Worm (Caenorhabditis elegans) whole organism, L4 larva: ENCODE measurements around the gene nhr-172.

Experiments used
- F26F4.8 ChIP-seq: fragments of 200-800 bp; sonication (Bioruptor generic); conservative IDR thresholded peaks from 2 replicates; pipeline ENCODE4 v1.3.6; 2022; ENCODE audit warnings: missing genetic modification characterization, missing compliant biosample characterization
- T20F7.1 ChIP-seq: fragments of 200-800 bp; sonication (Bioruptor generic); optimal IDR thresholded peaks from 2 replicates; lab custom pipeline; 2018; ENCODE audit warnings: mild to moderate bottlenecking, missing genetic modification characterization, missing compliant biosample characterization
- ZK337.2 ChIP-seq: fragments of 200-800 bp; sonication (Bioruptor generic); IDR thresholded peaks from 2 replicates; pipeline ENCODE4 v1.3.6; 2022; ENCODE audit warnings: missing genetic modification reagents, missing genetic modification characterization, missing compliant biosample characterization
- ZK546.5 ChIP-seq, 2 experiments: sonication (generic microtip); optimal IDR thresholded peaks; 2 replicates each; lab custom pipeline; 2017; ENCODE audit warnings: missing biosample characterization in 2 of 2, missing genetic modification characterization in 2 of 2
- attf-4 ChIP-seq: sonication (generic microtip); optimal IDR thresholded peaks from 3 replicates; lab custom pipeline; 2017; ENCODE audit warnings: missing biosample characterization, missing genetic modification characterization
- ceh-20 ChIP-seq: fragments of 200-800 bp; sonication (Bioruptor generic); IDR thresholded peaks from 2 replicates; pipeline ENCODE4 v1.3.6; 2022; ENCODE audit warnings: missing genetic modification reagents, missing genetic modification characterization, missing compliant biosample characterization
- ceh-28 ChIP-seq: fragments of 150-350 bp; optimal IDR thresholded peaks from 2 replicates; lab custom pipeline; 2014; ENCODE audit warnings: missing biosample characterization, missing genetic modification reagents, missing genetic modification characterization
- ceh-44 ChIP-seq: fragments of 200-800 bp; sonication (Bioruptor generic); IDR thresholded peaks from 2 replicates; pipeline ENCODE4 v1.3.6; 2022; ENCODE audit warnings: missing genetic modification reagents, missing genetic modification characterization, missing compliant biosample characterization
- ceh-62 ChIP-seq: sonication (generic microtip); optimal IDR thresholded peaks from 2 replicates; lab custom pipeline; 2017; ENCODE audit warnings: missing biosample characterization, missing genetic modification characterization
- daf-19 ChIP-seq: fragments of 200-800 bp; sonication (Bioruptor generic); conservative IDR thresholded peaks from 2 replicates; pipeline ENCODE4 v1.3.6; 2022; ENCODE audit warnings: missing genetic modification characterization, missing compliant biosample characterization
- dmd-8 ChIP-seq: fragments of 200-800 bp; sonication (Bioruptor generic); IDR thresholded peaks from 2 replicates; pipeline ENCODE4 v1.3.6; 2022; ENCODE audit warnings: missing genetic modification characterization, missing compliant biosample characterization
- dmd-9 ChIP-seq: fragments of 200-800 bp; sonication (Bioruptor generic); IDR thresholded peaks from 2 replicates; pipeline ENCODE4 v1.3.6; 2022; ENCODE audit warnings: missing genetic modification reagents, missing genetic modification characterization, missing compliant biosample characterization
- dpl-1 ChIP-seq: fragments of 150-350 bp; optimal IDR thresholded peaks from 2 replicates; lab custom pipeline; 2014; ENCODE audit warnings: missing biosample characterization, missing genetic modification reagents, missing genetic modification characterization
- duxl-1 ChIP-seq: sonication (generic microtip); optimal IDR thresholded peaks from 2 replicates; lab custom pipeline; 2016; ENCODE audit warnings: mild to moderate bottlenecking, missing genetic modification characterization, moderate library complexity, missing compliant biosample characterization; ENCODE audit not compliant: poor library complexity
- egl-43 ChIP-seq: fragments of 200-800 bp; sonication (Bioruptor generic); IDR thresholded peaks from 2 replicates; pipeline ENCODE4 v1.3.6; 2022; ENCODE audit warnings: missing genetic modification reagents, missing genetic modification characterization, missing compliant biosample characterization
- hlh-11 ChIP-seq: fragments of 200-800 bp; sonication (Bioruptor generic); optimal IDR thresholded peaks from 2 replicates; lab custom pipeline; 2018; ENCODE audit warnings: mild to moderate bottlenecking, missing genetic modification characterization, missing compliant biosample characterization
- hlh-30 ChIP-seq: sonication (generic microtip); optimal IDR thresholded peaks from 2 replicates; lab custom pipeline; 2017; ENCODE audit warnings: antibody characterized with exemption, mild to moderate bottlenecking, missing genetic modification characterization, missing compliant biosample characterization; ENCODE audit not compliant: insufficient read depth
- hmg-1.1 ChIP-seq: fragments of 200-800 bp; sonication (Bioruptor generic); IDR thresholded peaks from 2 replicates; pipeline ENCODE4 v1.3.6; 2022; ENCODE audit warnings: missing genetic modification reagents, missing genetic modification characterization, missing compliant biosample characterization
- lin-38 ChIP-seq: fragments of 200-800 bp; sonication (Bioruptor generic); IDR thresholded peaks from 2 replicates; pipeline ENCODE4 v1.3.6; 2022; ENCODE audit warnings: missing genetic modification reagents, missing genetic modification characterization, missing compliant biosample characterization
- lin-39 ChIP-seq: fragments of 150-350 bp; optimal IDR thresholded peaks from 2 replicates; lab custom pipeline; 2014; ENCODE audit warnings: missing biosample characterization, missing genetic modification reagents, missing genetic modification characterization
- lir-3 ChIP-seq: sonication (generic microtip); optimal IDR thresholded peaks from 2 replicates; lab custom pipeline; 2016; ENCODE audit warnings: mild to moderate bottlenecking, missing genetic modification characterization, missing compliant biosample characterization
- madf-9 ChIP-seq: fragments of 200-800 bp; sonication (Bioruptor generic); conservative IDR thresholded peaks from 2 replicates; pipeline ENCODE4 v1.3.6; 2022; ENCODE audit warnings: missing genetic modification reagents, missing genetic modification characterization, missing compliant biosample characterization
- mdl-1 ChIP-seq, 2 experiments: fragments of 150-350 bp in 1 of 2; sonication (generic microtip) in 1 of 2; optimal IDR thresholded peaks; 2 replicates each; lab custom pipeline; 2014 to 2017; ENCODE audit warnings: missing biosample characterization in 2 of 2, missing genetic modification characterization in 2 of 2
- mes-2 ChIP-seq: sonication (generic microtip); optimal IDR thresholded peaks from 2 replicates; lab custom pipeline; 2016; ENCODE audit warnings: missing genotype, mild to moderate bottlenecking, missing genetic modification characterization, missing compliant biosample characterization; ENCODE audit not compliant: poor library complexity, severe bottlenecking
- mxl-3 ChIP-seq: fragments of 200-800 bp; sonication (Bioruptor generic); optimal IDR thresholded peaks from 2 replicates; lab custom pipeline; 2018; ENCODE audit warnings: mild to moderate bottlenecking, missing genetic modification characterization, missing compliant biosample characterization
- nhr-102 ChIP-seq: sonication (generic microtip); optimal IDR thresholded peaks from 2 replicates; lab custom pipeline; 2016; ENCODE audit warnings: mild to moderate bottlenecking, missing genetic modification characterization, moderate library complexity, missing compliant biosample characterization
- nhr-11 ChIP-seq: fragments of 150-350 bp; optimal IDR thresholded peaks from 2 replicates; lab custom pipeline; 2014; ENCODE audit warnings: missing biosample characterization, missing genetic modification characterization
- nhr-28 ChIP-seq: fragments of 150-350 bp; optimal IDR thresholded peaks from 2 replicates; lab custom pipeline; 2014; ENCODE audit warnings: missing biosample characterization, missing genetic modification characterization
- nhr-42 ChIP-seq: fragments of 200-800 bp; sonication (Bioruptor generic); IDR thresholded peaks from 2 replicates; pipeline ENCODE4 v1.3.6; 2022; ENCODE audit warnings: missing genetic modification characterization, missing compliant biosample characterization
- nhr-6 ChIP-seq: fragments of 150-350 bp; optimal IDR thresholded peaks from 2 replicates; lab custom pipeline; 2014; ENCODE audit warnings: missing biosample characterization, missing genetic modification characterization
- nhr-77 ChIP-seq: fragments of 150-350 bp; optimal IDR thresholded peaks from 2 replicates; lab custom pipeline; 2014; ENCODE audit warnings: missing biosample characterization, missing genetic modification characterization
- pha-4 ChIP-seq, 2 experiments: fragments of 150-350 bp in 1 of 2; fragments of 200-800 bp in 1 of 2; sonication (Bioruptor generic) in 1 of 2; IDR thresholded peaks in 1 of 2; optimal IDR thresholded peaks in 1 of 2; 2 replicates each; pipeline versions ENCODE4 v1.3.6 to Lab custom; 2014 to 2022; ENCODE audit warnings: missing genetic modification characterization in 2 of 2, missing genetic modification reagents in 2 of 2, missing biosample characterization in 1 of 2, missing compliant biosample characterization in 1 of 2
- php-3 ChIP-seq: fragments of 200-800 bp; sonication (Bioruptor generic); IDR thresholded peaks from 2 replicates; pipeline ENCODE4 v1.3.6; 2022; ENCODE audit warnings: missing genetic modification reagents, missing genetic modification characterization, missing compliant biosample characterization
- rbr-2 ChIP-seq: sonication (generic microtip); optimal IDR thresholded peaks from 2 replicates; lab custom pipeline; 2016; ENCODE audit warnings: missing genotype, missing genetic modification characterization, missing compliant biosample characterization
- saeg-2 ChIP-seq: fragments of 200-800 bp; sonication (Bioruptor generic); IDR thresholded peaks from 2 replicates; pipeline ENCODE4 v1.3.6; 2022; ENCODE audit warnings: missing genetic modification reagents, missing genetic modification characterization, missing compliant biosample characterization
- sdz-12 ChIP-seq: fragments of 200-800 bp; sonication (Bioruptor generic); optimal IDR thresholded peaks from 2 replicates; lab custom pipeline; 2018; ENCODE audit warnings: mild to moderate bottlenecking, missing genetic modification characterization, missing compliant biosample characterization
- set-16 ChIP-seq: fragments of 200-800 bp; sonication (Bioruptor generic); IDR thresholded peaks from 2 replicates; pipeline ENCODE4 v1.3.6; 2022; ENCODE audit warnings: missing genetic modification reagents, missing genetic modification characterization, missing compliant biosample characterization
- snpc-4 ChIP-seq: fragments of 150-350 bp; optimal IDR thresholded peaks from 2 replicates; lab custom pipeline; 2014; ENCODE audit warnings: missing biosample characterization, missing genetic modification characterization
- tag-97 ChIP-seq: fragments of 200-800 bp; sonication (Bioruptor generic); IDR thresholded peaks from 2 replicates; pipeline ENCODE4 v1.3.6; 2022; ENCODE audit warnings: missing genetic modification characterization, missing compliant biosample characterization
- unc-130 ChIP-seq: sonication (generic microtip); optimal IDR thresholded peaks from 2 replicates; lab custom pipeline; 2016; ENCODE audit warnings: missing genetic modification reagents, missing genetic modification characterization, missing compliant biosample characterization
- unc-39 ChIP-seq: sonication (generic microtip); optimal IDR thresholded peaks from 2 replicates; lab custom pipeline; 2017; ENCODE audit warnings: missing biosample characterization, missing genetic modification characterization
- unc-62 ChIP-seq, 3 experiments: fragments of 150-350 bp in 1 of 3; sonication (generic microtip); optimal IDR thresholded peaks in 2 of 3; peaks in 1 of 3; 1 replicate in 1 of 3; 2 replicates in 2 of 3; lab custom pipeline; 2014 to 2017; ENCODE audit warnings: missing biosample characterization in 3 of 3, missing genetic modification characterization in 3 of 3, missing genetic modification reagents in 3 of 3, missing genotype in 1 of 3
- zip-11 ChIP-seq: fragments of 200-800 bp; sonication (Bioruptor generic); IDR thresholded peaks from 2 replicates; pipeline ENCODE4 v1.3.6; 2022; ENCODE audit warnings: missing genetic modification characterization, missing compliant biosample characterization
- zip-2 ChIP-seq: fragments of 150-350 bp; optimal IDR thresholded peaks from 2 replicates; lab custom pipeline; 2014; ENCODE audit warnings: missing biosample characterization, missing genetic modification characterization

nhr-172 gene

ce11 chrV:7508566-7509044, at the start of gene nhr-172, which contains the start of gene str-31:
Gene nhr-172 (plus strand): TSS chrV:7508994.
Gene str-31 (minus strand): TSS chrV:7508666.
- no peak for TF ChIP-seq lin-39 (tag; lab: Kevin White, UChicago)

ce11 chrV:7460898-7461297, 47.9 kb upstream of the nhr-172 start, which contains the start of gene srh-92:
Gene srh-92 (minus strand): TSS chrV:7460998.
- no peak for TF ChIP-seq dmd-9
- no peak for TF ChIP-seq saeg-2 (GFP tag; lab: Robert Waterston, UW)
- no peak for TF ChIP-seq ceh-20 (GFP tag; lab: Robert Waterston, UW)
- no peak for TF ChIP-seq ceh-62 (tag; lab: Kevin White, UChicago)
- TF ChIP-seq duxl-1 (tag; lab: Kevin White, UChicago), result no peak
- TF ChIP-seq tag-97, result no peak
- no peak for TF ChIP-seq egl-43

ce11 chrV:7464696-7465095, 44.1 kb upstream of the nhr-172 start, which contains the start of gene srh-89:
Gene srh-89 (minus strand): TSS chrV:7464796.
- no peak for TF ChIP-seq hmg-1.1
- TF ChIP-seq T20F7.1 (GFP tag; lab: Kevin White, UChicago), result no peak
- TF ChIP-seq dmd-8, result no peak
- no peak for TF ChIP-seq zip-2 (tag; lab: Kevin White, UChicago)
- no peak for TF ChIP-seq set-16 (GFP tag; lab: Robert Waterston, UW)
- TF ChIP-seq lir-3, result no peak
- TF ChIP-seq daf-19 (GFP tag; lab: Robert Waterston, UW), result no peak
- no peak for TF ChIP-seq nhr-11 (tag; lab: Kevin White, UChicago)
- TF ChIP-seq zip-11 (GFP tag; lab: Robert Waterston, UW), result no peak
- no peak for TF ChIP-seq php-3 (GFP tag; lab: Robert Waterston, UW)
- no peak for TF ChIP-seq unc-39 (tag; lab: Kevin White, UChicago)
- no peak for TF ChIP-seq nhr-77

- TF ChIP-seq hlh-11 (no peak), snpc-4 (tag; lab: Kevin White, UChicago) (no peak), nhr-6 (tag; lab: Kevin White, UChicago) (peak; percentile 70), rbr-2 (peak; percentile 53), dmd-9 (peak; percentile 75; the same call in 1 of the 2 replicates), attf-4 (tag; lab: Kevin White, UChicago) (no peak), nhr-102 (tag; lab: Kevin White, UChicago) (peak; percentile 26), ceh-20 (GFP tag; lab: Robert Waterston, UW) (no peak), ZK546.5 (tag; optimal IDR thresholded peaks at IDR 0.05; lab: Kevin White, UChicago) (no peak), ZK337.2 (GFP tag; lab: Robert Waterston, UW) (0 out of 2 replicates have a peak, but pooled peaks have one; percentile 10), ceh-28 (tag; lab: Kevin White, UChicago) (no peak), unc-130 (GFP tag; lab: Kevin White, UChicago) (peak; percentile 52), dpl-1 (GFP tag; lab: Kevin White, UChicago) (peak; percentile 62), sdz-12 (GFP tag; lab: Kevin White, UChicago) (no peak), madf-9 (no peak), lin-38 (GFP tag; lab: Robert Waterston, UW) (no peak), hmg-1.1 (peak; percentile 61; the same call in 1 of the 2 replicates), mxl-3 (GFP tag; lab: Kevin White, UChicago) (no peak), mdl-1 (tag; optimal IDR thresholded peaks at IDR 0.05; lab: Kevin White, UChicago) (peak in 1 of 2 experiments; percentile 81), F26F4.8 (GFP tag; lab: Robert Waterston, UW) (no peak), pha-4 (GFP tag; IDR thresholded peaks at IDR 0.05; lab: Robert Waterston, UW) (no peak), pha-4 (tag; optimal IDR thresholded peaks at IDR 0.05; lab: Kevin White, UChicago) (peak; percentile 31), nhr-42 (no peak), hlh-30 (tag; lab: Kevin White, UChicago) (peak; percentile 63), ceh-44 (GFP tag; lab: Robert Waterston, UW) (peak; percentile 17; the same call in 1 of the 2 replicates), unc-62 (GFP tag; optimal IDR thresholded peaks at IDR 0.05 in 1 of 2; lab: Kevin White, UChicago) (peak in 1 of 2 experiments; percentile 93), unc-62 (tag; optimal IDR thresholded peaks at IDR 0.05; lab: Kevin White, UChicago) (no peak), nhr-28 (tag; lab: Kevin White, UChicago) (peak; percentile 59), zip-2 (tag; lab: Kevin White, UChicago) (no peak), lir-3 (no peak), mes-2 (tag; lab: Kevin White, UChicago) (peak; percentile 95)
Measured at ce11 chrV:7465509-7465908, 43.3 kb upstream of the nhr-172 start, which contains the start of gene F25E5.1. Gene F25E5.1 (plus strand): TSS chrV:7465884.
